Worm (Caenorhabditis elegans): ENCODE measurements around the gene rpb-8.

rpb-8 gene

ce11 chrIII:4922020-4922419 is 4.2 kb upstream of the rpb-8 start, which contains the start of gene mmab-1 (continued):
- peak; percentile 21 for TF ChIP-seq F37D6.2 (tag; optimal IDR thresholded peaks at IDR 0.05)
- TF ChIP-seq arid-1 (GFP tag; conservative IDR thresholded peaks at IDR 0.05): 0 out of 2 replicates have a peak, but pooled peaks have one; percentile 40
- TF ChIP-seq madf-9 (GFP tag; conservative IDR thresholded peaks at IDR 0.05): peak; percentile 65; the same call in 1 of the 2 replicates
- peak; percentile 74 for TF ChIP-seq ceh-20 (GFP tag; IDR thresholded peaks at IDR 0.05)
- TF ChIP-seq egl-43 (GFP tag; IDR thresholded peaks at IDR 0.05): peak; percentile 64; the same call in 1 of the 2 replicates
- peak; percentile 74; the same call in 1 of the 2 replicates for TF ChIP-seq nhr-42 (GFP tag; IDR thresholded peaks at IDR 0.05)
- TF ChIP-seq T26A8.4 (GFP tag; IDR thresholded peaks at IDR 0.05): peak; percentile 38
- peak; percentile 71 for TF ChIP-seq mes-2 (tag; optimal IDR thresholded peaks at IDR 0.05; ENCODE audit: poor library complexity, severe bottlenecking)
- TF ChIP-seq snpc-1.2 (GFP tag; IDR thresholded peaks at IDR 0.05): 0 out of 2 replicates have a peak, but pooled peaks have one; percentile 20
- peak; percentile 85 for TF ChIP-seq ctbp-1 (GFP tag; IDR thresholded peaks at IDR 0.05)
- TF ChIP-seq dmd-9 (GFP tag; IDR thresholded peaks at IDR 0.05): peak; percentile 68; the same call in 1 of the 2 replicates
- TF ChIP-seq vab-7 (GFP tag; IDR thresholded peaks at IDR 0.05): peak; percentile 80
- peak; percentile 34 for TF ChIP-seq dpl-1 (GFP tag; optimal IDR thresholded peaks at IDR 0.05)
- peak; percentile 35 for TF ChIP-seq mep-1 (tag; optimal IDR thresholded peaks at IDR 0.05)
- TF ChIP-seq set-16 (GFP tag; IDR thresholded peaks at IDR 0.05): peak; percentile 14; the same call in 1 of the 2 replicates
- TF ChIP-seq dmd-6 (GFP tag; IDR thresholded peaks at IDR 0.05): peak; percentile 56
- TF ChIP-seq rbr-2 (tag; optimal IDR thresholded peaks at IDR 0.05): peak; percentile 50
- TF ChIP-seq dve-1 (tag; optimal IDR thresholded peaks at IDR 0.05; ENCODE audit: insufficient read depth): peak; percentile 29
- peak; percentile 27 for TF ChIP-seq ces-1 (GFP tag; optimal IDR thresholded peaks at IDR 0.05)

- TF ChIP-seq arid-1 (GFP tag; conservative IDR thresholded peaks at IDR 0.05): no peak
- TF ChIP-seq ceh-28 (tag; optimal IDR thresholded peaks at IDR 0.05): no peak
- TF ChIP-seq daf-16 (GFP tag; optimal IDR thresholded peaks at IDR 0.05): no peak
- no peak for TF ChIP-seq daf-16 (tag; optimal IDR thresholded peaks at IDR 0.05)
- TF ChIP-seq skn-1 (tag; optimal IDR thresholded peaks at IDR 0.05): no peak
- TF ChIP-seq ZK337.2 (GFP tag; IDR thresholded peaks at IDR 0.05): no peak
- no peak for TF ChIP-seq zag-1 (tag; optimal IDR thresholded peaks at IDR 0.05)
- TF ChIP-seq egl-27 (tag; optimal IDR thresholded peaks at IDR 0.05): no peak
- no peak for TF ChIP-seq nhr-48 (tag; optimal IDR thresholded peaks at IDR 0.05)
- TF ChIP-seq dpl-1 (GFP tag; optimal IDR thresholded peaks at IDR 0.05): no peak
- no peak for TF ChIP-seq dmd-8 (GFP tag; IDR thresholded peaks at IDR 0.05)
- no peak for TF ChIP-seq nhr-6 (tag; optimal IDR thresholded peaks at IDR 0.05)
- no peak for TF ChIP-seq nhr-11 (tag; optimal IDR thresholded peaks at IDR 0.05)
These were observed 2.4 kb upstream of the rpb-8 start, which contains the start of gene ula-1 for ce11 chrIII:4920221-4920620. TSS of gene ula-1 (minus strand) at chrIII:4920321.

- no peak for TF ChIP-seq arid-1 (GFP tag; conservative IDR thresholded peaks at IDR 0.05)
- TF ChIP-seq nhr-77 (tag; optimal IDR thresholded peaks at IDR 0.05): no peak
- TF ChIP-seq cey-2 (tag; optimal IDR thresholded peaks at IDR 0.05; ENCODE audit: borderline replicate concordance, insufficient read depth): no peak
- TF ChIP-seq spr-3 (GFP tag; optimal IDR thresholded peaks at IDR 0.05): no peak
- TF ChIP-seq skn-1 (tag; optimal IDR thresholded peaks at IDR 0.05): no peak
- TF ChIP-seq unc-62 (GFP tag; optimal IDR thresholded peaks at IDR 0.05 in 1 of 2): peak in 1 of 2 experiments; percentile 95
- no peak for TF ChIP-seq unc-62 (tag; optimal IDR thresholded peaks at IDR 0.05)
- TF ChIP-seq attf-4 (tag; optimal IDR thresholded peaks at IDR 0.05): no peak
- no peak for TF ChIP-seq sdz-12 (GFP tag; optimal IDR thresholded peaks at IDR 0.05)
These were observed 1.1 kb upstream of the rpb-8 start for ce11 chrIII:4918906-4919305.

- peak in 1 of 2 experiments; percentile 57 for TF ChIP-seq unc-62 (GFP tag; optimal IDR thresholded peaks at IDR 0.05 in 1 of 2)
- TF ChIP-seq unc-62 (tag; optimal IDR thresholded peaks at IDR 0.05): no peak
- TF ChIP-seq ztf-11 (tag; optimal IDR thresholded peaks at IDR 0.05): no peak
These were observed 731 bp downstream of the rpb-8 start, which contains the start of gene rars-1 for ce11 chrIII:4917077-4917476. TSS of gene rars-1 (minus strand) at chrIII:4917177.

Data from whole organism, L4 larva.